Fruit fly (Drosophila melanogaster) whole organism, embryonic: ENCODE measurements around the gene bb8.

Experiments used
- CG10321 ChIP-seq: fragments of 200-800 bp; sonication (Bioruptor generic); IDR thresholded peaks from 2 replicates; pipeline ENCODE4 v1.3.6; 2022; ENCODE audit warnings: missing biosample characterization, missing genetic modification characterization
- CG10366 ChIP-seq: fragments of 200-800 bp; sonication (Bioruptor generic); IDR thresholded peaks from 2 replicates; pipeline ENCODE4 v1.3.6; 2022; ENCODE audit warnings: missing biosample characterization, missing genetic modification characterization
- CG10431 ChIP-seq: fragments of 200-800 bp; sonication (Bioruptor generic); optimal IDR thresholded peaks from 3 replicates; lab custom pipeline; 2018; ENCODE audit warnings: missing biosample characterization, mild to moderate bottlenecking, missing genetic modification characterization
- CG10462 ChIP-seq: fragments of 200-800 bp; sonication (Bioruptor generic); optimal IDR thresholded peaks from 2 replicates; lab custom pipeline; 2016; ENCODE audit warnings: missing biosample characterization, missing genetic modification characterization
- CG11560 ChIP-seq: fragments of 200-800 bp; sonication (Bioruptor generic); IDR thresholded peaks from 3 replicates; pipeline ENCODE4 v1.3.6; 2022; ENCODE audit warnings: missing biosample characterization, missing genetic modification characterization
- CG12155 ChIP-seq: fragments of 200-800 bp; sonication (Bioruptor generic); optimal IDR thresholded peaks from 3 replicates; lab custom pipeline; 2016; ENCODE audit warnings: missing biosample characterization, missing genetic modification characterization
- CG12219 ChIP-seq: fragments of 200-800 bp; sonication (Bioruptor generic); optimal IDR thresholded peaks from 3 replicates; lab custom pipeline; 2018; ENCODE audit warnings: missing biosample characterization, mild to moderate bottlenecking, missing genetic modification characterization
- CG12299 ChIP-seq: fragments of 200-800 bp; sonication (Bioruptor generic); optimal IDR thresholded peaks from 2 replicates; lab custom pipeline; 2018; ENCODE audit warnings: missing biosample characterization, mild to moderate bottlenecking, missing genetic modification characterization
- CG12744 ChIP-seq: fragments of 200-800 bp; sonication (Bioruptor generic); optimal IDR thresholded peaks from 2 replicates; lab custom pipeline; 2016; ENCODE audit warnings: missing biosample characterization, missing genetic modification characterization
- CG14710 ChIP-seq: fragments of 200-800 bp; sonication (Bioruptor generic); optimal IDR thresholded peaks from 3 replicates; lab custom pipeline; 2019; ENCODE audit warnings: missing biosample characterization, mild to moderate bottlenecking, missing genetic modification characterization, moderate library complexity
- CG1529 ChIP-seq: fragments of 200-800 bp; sonication (Bioruptor generic); optimal IDR thresholded peaks from 3 replicates; lab custom pipeline; 2018; ENCODE audit warnings: missing biosample characterization, missing genetic modification characterization
- CG1647 ChIP-seq: fragments of 200-800 bp; sonication (Bioruptor generic); optimal IDR thresholded peaks from 3 replicates; lab custom pipeline; 2016; ENCODE audit warnings: missing biosample characterization, missing genetic modification characterization
- CG17186 ChIP-seq: fragments of 200-800 bp; sonication (Bioruptor generic); optimal IDR thresholded peaks from 3 replicates; lab custom pipeline; 2017; ENCODE audit warnings: missing biosample characterization, missing genetic modification reagents, missing genetic modification characterization
- CG17829 ChIP-seq: fragments of 200-800 bp; optimal IDR thresholded peaks from 2 replicates; lab custom pipeline; 2019; ENCODE audit warnings: missing biosample characterization, mild to moderate bottlenecking, missing genetic modification characterization, moderate library complexity
- CG18599 ChIP-seq: fragments of 200-800 bp; sonication (Bioruptor generic); optimal IDR thresholded peaks from 3 replicates; lab custom pipeline; 2017; ENCODE audit warnings: missing biosample characterization, missing genetic modification characterization, mild to moderate bottlenecking, moderate library complexity, missing genetic modification reagents
- CG4360 ChIP-seq: fragments of 200-800 bp; sonication (Bioruptor generic); IDR thresholded peaks from 2 replicates; pipeline ENCODE4 v1.3.6; 2022; ENCODE audit warnings: missing biosample characterization, missing genetic modification characterization
- CG43689 ChIP-seq: fragments of 200-800 bp; sonication (Bioruptor generic); IDR thresholded peaks from 2 replicates; pipeline ENCODE4 v1.3.6; 2022; ENCODE audit warnings: missing biosample characterization, missing genetic modification characterization
- CG4820 ChIP-seq: fragments of 200-800 bp; sonication (Bioruptor generic); optimal IDR thresholded peaks from 3 replicates; lab custom pipeline; 2016; ENCODE audit warnings: missing biosample characterization, missing genetic modification characterization
- CG6654 ChIP-seq: fragments of 200-800 bp; sonication (Bioruptor generic); optimal IDR thresholded peaks from 2 replicates; lab custom pipeline; 2017; ENCODE audit warnings: missing biosample characterization, mild to moderate bottlenecking, missing genetic modification characterization
- CG7839 ChIP-seq: fragments of 200-800 bp; sonication (Bioruptor generic); optimal IDR thresholded peaks from 3 replicates; lab custom pipeline; 2018; ENCODE audit warnings: missing biosample characterization, mild to moderate bottlenecking, missing genetic modification characterization, moderate library complexity
- CG9215 ChIP-seq: fragments of 200-800 bp; sonication (Bioruptor generic); IDR thresholded peaks from 2 replicates; pipeline ENCODE4 v1.3.6; 2022; ENCODE audit warnings: missing biosample characterization, missing genetic modification characterization
- ERR ChIP-seq: fragments of 200-800 bp; sonication (Bioruptor generic); optimal IDR thresholded peaks from 2 replicates; lab custom pipeline; 2016; ENCODE audit warnings: missing biosample characterization, missing genetic modification characterization
- Ets97D ChIP-seq: fragments of 200-800 bp; sonication (Bioruptor generic); optimal IDR thresholded peaks from 3 replicates; lab custom pipeline; 2016; ENCODE audit warnings: missing biosample characterization, missing genetic modification characterization
- Fer1 ChIP-seq: fragments of 200-800 bp; sonication (Bioruptor generic); optimal IDR thresholded peaks from 2 replicates; lab custom pipeline; 2017; ENCODE audit warnings: missing biosample characterization, mild to moderate bottlenecking, missing genetic modification characterization
- Gsc ChIP-seq: fragments of 200-800 bp; sonication (Bioruptor generic); IDR thresholded peaks from 2 replicates; pipeline ENCODE4 v1.3.6; 2022; ENCODE audit warnings: missing biosample characterization, missing genetic modification characterization
- Hmr ChIP-seq: fragments of 200-800 bp; sonication (Bioruptor generic); optimal IDR thresholded peaks from 3 replicates; lab custom pipeline; 2017; ENCODE audit warnings: mild to moderate bottlenecking, missing biosample characterization, missing genetic modification reagents, missing genetic modification characterization
- Jarid2 ChIP-seq: fragments of 200-800 bp; sonication (Bioruptor generic); optimal IDR thresholded peaks from 3 replicates; lab custom pipeline; 2017; ENCODE audit warnings: mild to moderate bottlenecking, missing biosample characterization, missing genetic modification reagents, missing genetic modification characterization
- Lim3 ChIP-seq: fragments of 200-800 bp; sonication (Bioruptor generic); IDR thresholded peaks from 2 replicates; pipeline ENCODE4 v1.3.6; 2022; ENCODE audit warnings: missing biosample characterization, missing genetic modification characterization
- Max ChIP-seq: fragments of 200-800 bp; sonication (Bioruptor generic); optimal IDR thresholded peaks from 2 replicates; lab custom pipeline; 2016; ENCODE audit warnings: missing biosample characterization, mild to moderate bottlenecking, missing genetic modification characterization
- Nf-YB ChIP-seq: fragments of 200-800 bp; sonication (Bioruptor generic); optimal IDR thresholded peaks from 3 replicates; lab custom pipeline; 2019; ENCODE audit warnings: missing biosample characterization, mild to moderate bottlenecking, missing genetic modification characterization, moderate library complexity
- Rfx ChIP-seq: fragments of 200-800 bp; sonication (Bioruptor generic); IDR thresholded peaks from 2 replicates; pipeline ENCODE4 v1.3.6; 2022; ENCODE audit warnings: missing biosample characterization, missing genetic modification characterization
- Scr ChIP-seq: fragments of 200-800 bp; sonication (Bioruptor generic); IDR thresholded peaks from 2 replicates; pipeline ENCODE4 v1.3.6; 2022; ENCODE audit warnings: missing biosample characterization, missing genetic modification characterization; ENCODE audit not compliant: partially characterized antibody
- Stat92E ChIP-seq, 3 experiments: fragments of >200 bp in 2 of 3; fragments of 200-800 bp in 1 of 3; sonication (Bioruptor generic) in 1 of 3; optimal IDR thresholded peaks; 2 replicates each; lab custom pipeline; 2017 to 2019; ENCODE audit warnings: missing biosample characterization in 3 of 3, missing genetic modification characterization in 3 of 3, mild to moderate bottlenecking in 1 of 3, moderate library complexity in 1 of 3
- YL-1 ChIP-seq: fragments of 200-800 bp; sonication (Bioruptor generic); optimal IDR thresholded peaks from 3 replicates; lab custom pipeline; 2017; ENCODE audit warnings: missing biosample characterization, mild to moderate bottlenecking, missing genetic modification characterization
- ac ChIP-seq: fragments of 200-800 bp; sonication (Bioruptor generic); optimal IDR thresholded peaks from 3 replicates; lab custom pipeline; 2017; ENCODE audit warnings: missing biosample characterization, mild to moderate bottlenecking, missing genetic modification characterization
- btn ChIP-seq: fragments of 200-800 bp; sonication (Bioruptor generic); optimal IDR thresholded peaks from 2 replicates; lab custom pipeline; 2016; ENCODE audit warnings: missing biosample characterization, missing genetic modification characterization
- cato ChIP-seq: fragments of 200-800 bp; sonication (Bioruptor generic); optimal IDR thresholded peaks from 2 replicates; lab custom pipeline; 2016; ENCODE audit warnings: missing biosample characterization, missing genetic modification characterization, borderline replicate concordance
- chm ChIP-seq: fragments of 200-800 bp; sonication (Bioruptor generic); IDR thresholded peaks from 2 replicates; pipeline ENCODE4 v1.3.6; 2022; ENCODE audit warnings: missing biosample characterization, missing genetic modification characterization
- chn ChIP-seq: fragments of 200-800 bp; sonication (Bioruptor generic); optimal IDR thresholded peaks from 2 replicates; lab custom pipeline; 2016; ENCODE audit warnings: missing biosample characterization, missing genetic modification characterization
- dimm ChIP-seq: fragments of 200-800 bp; sonication (Bioruptor generic); IDR thresholded peaks from 2 replicates; pipeline ENCODE4 v1.3.6; 2022; ENCODE audit warnings: missing biosample characterization, missing genetic modification characterization
- disco-r ChIP-seq: fragments of 200-800 bp; sonication (Bioruptor generic); optimal IDR thresholded peaks from 2 replicates; lab custom pipeline; 2016; ENCODE audit warnings: missing biosample characterization, missing genetic modification characterization
- dm ChIP-seq: fragments of 200-800 bp; sonication (Bioruptor generic); optimal IDR thresholded peaks from 3 replicates; lab custom pipeline; 2016; ENCODE audit warnings: missing biosample characterization, missing genetic modification characterization
- gt ChIP-seq: fragments of 200-800 bp; sonication (Bioruptor generic); IDR thresholded peaks from 2 replicates; pipeline ENCODE4 v1.3.6; 2022; ENCODE audit warnings: missing biosample characterization, missing genetic modification characterization
- knrl ChIP-seq: fragments of 200-800 bp; sonication (Bioruptor generic); IDR thresholded peaks from 3 replicates; pipeline ENCODE4 v1.3.6; 2022; ENCODE audit warnings: missing biosample characterization, missing genetic modification characterization; ENCODE audit not compliant: partially characterized antibody
- ranshi ChIP-seq: fragments of 200-800 bp; sonication (Bioruptor generic); IDR thresholded peaks from 2 replicates; pipeline ENCODE4 v1.3.6; 2022; ENCODE audit warnings: missing biosample characterization, missing genetic modification characterization
- repo ChIP-seq: fragments of 200-800 bp; sonication (Bioruptor generic); optimal IDR thresholded peaks from 2 replicates; lab custom pipeline; 2016; ENCODE audit warnings: missing biosample characterization, missing genetic modification characterization
- sob ChIP-seq: fragments of 200-800 bp; sonication (Bioruptor generic); IDR thresholded peaks from 2 replicates; pipeline ENCODE4 v1.3.6; 2022; ENCODE audit warnings: missing biosample characterization, missing genetic modification characterization
- stwl ChIP-seq: fragments of 200-800 bp; sonication (Bioruptor generic); optimal IDR thresholded peaks from 3 replicates; lab custom pipeline; 2018; ENCODE audit warnings: missing biosample characterization, mild to moderate bottlenecking, missing genetic modification characterization, moderate library complexity
- tll ChIP-seq, 2 experiments: fragments of 200-800 bp in 1 of 2; fragments of >200 bp in 1 of 2; sonication (Bioruptor generic) in 1 of 2; optimal IDR thresholded peaks; 2 replicates each; lab custom pipeline; 2017 to 2019; ENCODE audit warnings: missing biosample characterization in 2 of 2, missing genetic modification characterization in 2 of 2, mild to moderate bottlenecking in 1 of 2, moderate library complexity in 1 of 2
- tup ChIP-seq: fragments of 200-800 bp; sonication (Bioruptor generic); optimal IDR thresholded peaks from 2 replicates; lab custom pipeline; 2016; ENCODE audit warnings: missing biosample characterization, mild to moderate bottlenecking, missing genetic modification characterization, moderate library complexity
- unpg ChIP-seq: fragments of 200-800 bp; sonication (Bioruptor generic); optimal IDR thresholded peaks from 3 replicates; lab custom pipeline; 2018; ENCODE audit warnings: missing biosample characterization, mild to moderate bottlenecking, missing genetic modification characterization, moderate library complexity
- wdn ChIP-seq: fragments of 200-800 bp; sonication (Bioruptor generic); IDR thresholded peaks from 2 replicates; pipeline ENCODE4 v1.3.6; 2022; ENCODE audit warnings: missing biosample characterization, missing genetic modification characterization

bb8 gene

dm6 chr3R:23303297-23303696 is 13.3 kb upstream of the bb8 start (continued):
- TF ChIP-seq CG17186 (GFP tag; lab: Kevin White, UChicago), result no peak
- no peak for TF ChIP-seq CG11560 (tag; lab: Robert Waterston, UW)
- no peak for TF ChIP-seq ranshi (GFP tag; lab: Robert Waterston, UW)
- TF ChIP-seq stwl (tag; lab: Kevin White, UChicago), result no peak
- TF ChIP-seq CG10462, result peak; percentile 4
- no peak for TF ChIP-seq dm
- TF ChIP-seq Ets97D, result no peak
- no peak for TF ChIP-seq Scr (GFP tag; lab: Robert Waterston, UW)
- TF ChIP-seq CG10366 (GFP tag; lab: Robert Waterston, UW), result no peak
- no peak for TF ChIP-seq Rfx (GFP tag; lab: Robert Waterston, UW)
- no peak for TF ChIP-seq CG18599 (GFP tag; lab: Kevin White, UChicago)
- TF ChIP-seq CG1529 (GFP tag; lab: Kevin White, UChicago), result no peak
- 0 out of 2 replicates have a peak, but pooled peaks have one; percentile 18 for TF ChIP-seq sob (GFP tag; lab: Robert Waterston, UW)
- TF ChIP-seq CG4820 (GFP tag; lab: Kevin White, UChicago), result peak; percentile 8
- no peak for TF ChIP-seq ERR (GFP tag; lab: Kevin White, UChicago)
- TF ChIP-seq repo, result no peak
- TF ChIP-seq CG10321, result no peak
- no peak for TF ChIP-seq cato (GFP tag; lab: Kevin White, UChicago)
- peak; percentile 36 for TF ChIP-seq chn (GFP tag; lab: Kevin White, UChicago)
- TF ChIP-seq knrl (GFP tag; lab: Robert Waterston, UW), result no peak
- TF ChIP-seq CG7839 (tag; lab: Kevin White, UChicago), result peak; percentile 4
- no peak for TF ChIP-seq CG12299 (tag; lab: Kevin White, UChicago)
- TF ChIP-seq gt (GFP tag; lab: Robert Waterston, UW), result no peak
- no peak for TF ChIP-seq Hmr (GFP tag; lab: Kevin White, UChicago)
- peak; percentile 59 for TF ChIP-seq Nf-YB (GFP tag; lab: Kevin White, UChicago)
- TF ChIP-seq CG4360 (GFP tag; lab: Robert Waterston, UW), result peak; percentile 59
- no peak for TF ChIP-seq tup (GFP tag; lab: Kevin White, UChicago)
- TF ChIP-seq Jarid2 (GFP tag; lab: Kevin White, UChicago), result no peak
- no peak for TF ChIP-seq dimm (GFP tag; lab: Robert Waterston, UW)
- no peak for TF ChIP-seq CG6654 (GFP tag; lab: Kevin White, UChicago)
- peak; percentile 53 for TF ChIP-seq CG17829 (tag; lab: Kevin White, UChicago)
- TF ChIP-seq ac (GFP tag; lab: Kevin White, UChicago), result no peak
- TF ChIP-seq CG1647 (GFP tag; lab: Kevin White, UChicago), result no peak
- no peak for TF ChIP-seq Gsc (GFP tag; lab: Robert Waterston, UW)
- TF ChIP-seq CG43689 (GFP tag; lab: Robert Waterston, UW), result no peak
- TF ChIP-seq wdn (GFP tag; lab: Robert Waterston, UW), result no peak
- TF ChIP-seq CG12219 (GFP tag; lab: Kevin White, UChicago), result no peak
- TF ChIP-seq Lim3 (GFP tag; lab: Robert Waterston, UW), result no peak
- TF ChIP-seq tll (GFP tag; optimal IDR thresholded peaks at IDR 0.05; lab: Kevin White, UChicago), result peak in 1 of 2 experiments; percentile 19
- TF ChIP-seq CG14710 (tag; lab: Kevin White, UChicago), result peak; percentile 42
- no peak for TF ChIP-seq disco-r (GFP tag; lab: Kevin White, UChicago)
- TF ChIP-seq Fer1, result no peak
- TF ChIP-seq chm, result no peak
- TF ChIP-seq CG12155 (GFP tag; lab: Kevin White, UChicago), result no peak
- no peak for TF ChIP-seq Stat92E (GFP tag; optimal IDR thresholded peaks at IDR 0.05; lab: Kevin White, UChicago)
- no peak for TF ChIP-seq CG9215 (GFP tag; lab: Robert Waterston, UW)
- TF ChIP-seq CG10431 (GFP tag; lab: Kevin White, UChicago), result no peak
- peak; percentile 33 for TF ChIP-seq unpg (GFP tag; lab: Kevin White, UChicago)
- no peak for TF ChIP-seq Max
- TF ChIP-seq btn (GFP tag; lab: Kevin White, UChicago), result no peak
- TF ChIP-seq YL-1 (GFP tag; lab: Kevin White, UChicago), result no peak
- TF ChIP-seq CG12744 (GFP tag; lab: Kevin White, UChicago), result no peak
